Worm (Caenorhabditis elegans) whole organism, mixed stage, embryonic: ENCODE measurements around the gene spp-7.

ENCODE experiments used
- ces-1 ChIP-seq: fragments of 150-350 bp; optimal IDR thresholded peaks from 2 replicates; lab custom pipeline; 2014; ENCODE audit warnings: missing biosample characterization, missing genetic modification reagents, missing genetic modification characterization
- drap-1 ChIP-seq: fragments of 200-800 bp; sonication (Bioruptor generic); optimal IDR thresholded peaks from 3 replicates; lab custom pipeline; 2018; ENCODE audit warnings: mild to moderate bottlenecking, missing genetic modification characterization, missing compliant biosample characterization
- hlh-1 ChIP-seq: fragments of 150-350 bp; optimal IDR thresholded peaks from 2 replicates; lab custom pipeline; 2014; ENCODE audit warnings: missing biosample characterization, missing genetic modification reagents, missing genetic modification characterization
- mep-1 ChIP-seq: fragments of 150-350 bp; optimal IDR thresholded peaks from 2 replicates; lab custom pipeline; 2017; ENCODE audit warnings: missing biosample characterization, missing genetic modification reagents, missing genetic modification characterization, inconsistent platforms
- pha-4 ChIP-seq: fragments of 150-350 bp; optimal IDR thresholded peaks from 2 replicates; lab custom pipeline; 2018; ENCODE audit warnings: missing biosample characterization, missing genetic modification reagents, missing genetic modification characterization

DNA sequence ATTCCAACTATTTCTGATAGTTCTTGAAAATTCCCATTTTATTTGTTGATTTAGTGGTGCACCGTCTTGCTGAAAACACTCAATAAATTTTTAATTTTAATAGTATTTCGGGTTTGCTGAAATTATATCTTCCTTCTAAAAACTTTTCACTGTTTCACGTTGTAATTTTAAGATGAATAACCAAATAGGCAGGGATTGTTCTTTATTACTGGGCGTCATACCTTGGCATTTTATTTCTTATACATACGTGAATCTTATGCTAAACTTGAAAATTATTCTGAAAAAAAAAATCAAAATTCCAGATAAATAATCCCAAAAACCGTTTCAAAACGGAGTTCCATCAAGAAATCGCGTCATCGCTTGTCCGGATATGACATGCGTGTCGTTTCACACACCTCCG, 23.1 kb upstream of the spp-7 start, which contains the start of gene mgl-3:
- TF ChIP-seq drap-1 (GFP tag; lab: Kevin White, UChicago), result no peak
- no peak for TF ChIP-seq pha-4 (tag; lab: Kevin White, UChicago)
- no peak for TF ChIP-seq mep-1 (tag; lab: Kevin White, UChicago)
- no peak for TF ChIP-seq ces-1 (GFP tag; lab: Kevin White, UChicago)
- no peak for TF ChIP-seq hlh-1
